Worm (Caenorhabditis elegans): ENCODE results near the gene pink-1.

DNA sequence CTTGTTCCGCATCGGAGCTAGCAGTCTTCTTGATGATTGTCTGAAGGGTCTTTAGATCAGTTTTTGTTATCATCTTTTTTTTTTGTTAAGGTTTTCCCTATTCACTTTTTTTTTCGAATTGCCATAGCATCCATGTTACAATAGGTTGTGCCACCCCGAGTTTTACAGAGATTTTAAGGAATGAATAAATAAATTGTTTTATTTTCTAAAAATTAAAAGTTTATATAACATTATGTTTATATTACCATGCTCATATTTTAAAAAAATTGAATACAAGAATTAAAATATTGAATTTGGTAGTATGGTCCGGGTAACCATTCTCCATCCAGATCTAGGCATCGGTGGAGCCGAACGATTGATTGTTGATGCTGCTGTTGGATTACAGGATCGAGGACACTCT lies 20.5 kb downstream of the pink-1 start, which contains the start of gene algn-2:
- TF ChIP-seq nhr-23 (tag; optimal IDR thresholded peaks at IDR 0.05): no peak
- no peak for TF ChIP-seq nfya-1 (tag; optimal IDR thresholded peaks at IDR 0.05; ENCODE audit: insufficient read depth)
- TF ChIP-seq fkh-10 (GFP tag; optimal IDR thresholded peaks at IDR 0.05): no peak
- TF ChIP-seq nhr-77 (tag; optimal IDR thresholded peaks at IDR 0.05): no peak
- no peak for TF ChIP-seq ama-1 (optimal IDR thresholded peaks at IDR 0.05)
- TF ChIP-seq snpc-4 (tag; optimal IDR thresholded peaks at IDR 0.05): no peak
- no peak for TF ChIP-seq ceh-28 (tag; optimal IDR thresholded peaks at IDR 0.05)
- no peak for TF ChIP-seq ztf-4 (tag; optimal IDR thresholded peaks at IDR 0.05)
